Fruit fly (Drosophila melanogaster) whole organism, embryonic: ENCODE data around the gene CG31680.

Experiments used
- Bdp1 ChIP-seq: fragments of 200-800 bp; sonication (Bioruptor generic); optimal IDR thresholded peaks from 3 replicates; lab custom pipeline; 2016; ENCODE audit warnings: missing biosample characterization, missing genetic modification characterization
- C15 ChIP-seq: fragments of 200-800 bp; sonication (Bioruptor generic); IDR thresholded peaks from 3 replicates; pipeline ENCODE4 v1.3.6; 2022; ENCODE audit warnings: missing biosample characterization, missing genetic modification characterization
- CG10462 ChIP-seq: fragments of 200-800 bp; sonication (Bioruptor generic); optimal IDR thresholded peaks from 2 replicates; lab custom pipeline; 2016; ENCODE audit warnings: missing biosample characterization, missing genetic modification characterization
- CG10543 ChIP-seq: fragments of 200-800 bp; sonication (Bioruptor generic); optimal IDR thresholded peaks from 3 replicates; lab custom pipeline; 2017; ENCODE audit warnings: missing biosample characterization, mild to moderate bottlenecking, missing genetic modification characterization, moderate library complexity
- CG10654 ChIP-seq: fragments of 200-800 bp; sonication (Bioruptor generic); optimal IDR thresholded peaks from 2 replicates; lab custom pipeline; 2016; ENCODE audit warnings: missing biosample characterization, missing genetic modification characterization
- CG10959 ChIP-seq: fragments of 200-800 bp; sonication (Bioruptor generic); IDR thresholded peaks from 2 replicates; pipeline ENCODE4 v1.3.6; 2022; ENCODE audit warnings: missing biosample characterization, missing genetic modification characterization
- CG12744 ChIP-seq: fragments of 200-800 bp; sonication (Bioruptor generic); optimal IDR thresholded peaks from 2 replicates; lab custom pipeline; 2016; ENCODE audit warnings: missing biosample characterization, missing genetic modification characterization
- CG14050 ChIP-seq: fragments of 200-800 bp; sonication (Bioruptor generic); IDR thresholded peaks from 3 replicates; pipeline ENCODE4 v1.3.6; 2022; ENCODE audit warnings: missing biosample characterization, missing genetic modification characterization
- CG16813 ChIP-seq: fragments of 200-800 bp; sonication (Bioruptor generic); IDR thresholded peaks from 3 replicates; pipeline ENCODE4 v1.3.6; 2022; ENCODE audit warnings: missing biosample characterization, missing genetic modification characterization; ENCODE audit not compliant: partially characterized antibody
- CG17186 ChIP-seq: fragments of 200-800 bp; sonication (Bioruptor generic); optimal IDR thresholded peaks from 3 replicates; lab custom pipeline; 2017; ENCODE audit warnings: missing biosample characterization, missing genetic modification reagents, missing genetic modification characterization
- CG17912 ChIP-seq: fragments of 200-800 bp; sonication (Bioruptor generic); optimal IDR thresholded peaks from 2 replicates; lab custom pipeline; 2018; ENCODE audit warnings: missing biosample characterization, mild to moderate bottlenecking, missing genetic modification characterization
- CG2678 ChIP-seq: fragments of 200-800 bp; sonication (Bioruptor generic); optimal IDR thresholded peaks from 3 replicates; lab custom pipeline; 2019; ENCODE audit warnings: missing biosample characterization, mild to moderate bottlenecking, missing genetic modification characterization, moderate library complexity
- CG31388 ChIP-seq: fragments of 200-800 bp; sonication (Bioruptor generic); optimal IDR thresholded peaks from 2 replicates; lab custom pipeline; 2016; ENCODE audit warnings: missing biosample characterization, missing genetic modification characterization
- CG3407 ChIP-seq: fragments of 200-800 bp; sonication (Bioruptor generic); optimal IDR thresholded peaks from 2 replicates; lab custom pipeline; 2018; ENCODE audit warnings: missing biosample characterization, mild to moderate bottlenecking, missing genetic modification characterization
- CG34422 ChIP-seq: fragments of 200-800 bp; sonication (Bioruptor generic); IDR thresholded peaks from 3 replicates; pipeline ENCODE4 v1.3.6; 2022; ENCODE audit warnings: missing biosample characterization, missing genetic modification characterization
- CG4707 ChIP-seq: fragments of 200-800 bp; sonication (Bioruptor generic); optimal IDR thresholded peaks from 2 replicates; lab custom pipeline; 2018; ENCODE audit warnings: missing biosample characterization, mild to moderate bottlenecking, missing genetic modification characterization, moderate library complexity
- CG5180 ChIP-seq: fragments of 200-800 bp; sonication (Bioruptor generic); optimal IDR thresholded peaks from 3 replicates; lab custom pipeline; 2017; ENCODE audit warnings: missing biosample characterization, missing genetic modification characterization, mild to moderate bottlenecking, moderate library complexity, missing genetic modification reagents
- CG7556 ChIP-seq: fragments of 200-800 bp; sonication (Bioruptor generic); optimal IDR thresholded peaks from 2 replicates; lab custom pipeline; 2017; ENCODE audit warnings: missing biosample characterization, mild to moderate bottlenecking, missing genetic modification characterization
- CG8478 ChIP-seq: fragments of >200 bp; optimal IDR thresholded peaks from 2 replicates; lab custom pipeline; 2018
- CG8765 ChIP-seq: fragments of 200-800 bp; sonication (Bioruptor generic); IDR thresholded peaks from 2 replicates; pipeline ENCODE4 v1.3.6; 2022; ENCODE audit warnings: missing biosample characterization, missing genetic modification characterization
- CG8924 ChIP-seq: fragments of 200-800 bp; optimal IDR thresholded peaks from 3 replicates; lab custom pipeline; 2019; ENCODE audit warnings: missing biosample characterization, mild to moderate bottlenecking, missing genetic modification characterization, moderate library complexity
- CG9215 ChIP-seq: fragments of 200-800 bp; sonication (Bioruptor generic); IDR thresholded peaks from 2 replicates; pipeline ENCODE4 v1.3.6; 2022; ENCODE audit warnings: missing biosample characterization, missing genetic modification characterization
- CG9932 ChIP-seq: fragments of 200-800 bp; sonication (Bioruptor generic); IDR thresholded peaks from 2 replicates; pipeline ENCODE4 v1.3.6; 2022; ENCODE audit warnings: missing biosample characterization, missing genetic modification characterization
- Dip3 ChIP-seq: fragments of 200-800 bp; sonication (Bioruptor generic); optimal IDR thresholded peaks from 3 replicates; lab custom pipeline; 2016; ENCODE audit warnings: missing biosample characterization, missing genetic modification characterization
- Elba2 ChIP-seq: fragments of 200-800 bp; sonication (Bioruptor generic); optimal IDR thresholded peaks from 3 replicates; lab custom pipeline; 2016; ENCODE audit warnings: missing biosample characterization, missing genetic modification characterization
- H2.0 ChIP-seq: fragments of 200-800 bp; sonication (Bioruptor generic); IDR thresholded peaks from 2 replicates; pipeline ENCODE4 v1.3.6; 2022; ENCODE audit warnings: missing biosample characterization, missing genetic modification characterization
- HLH4C ChIP-seq: fragments of 200-800 bp; sonication (Bioruptor generic); IDR thresholded peaks from 3 replicates; pipeline ENCODE4 v1.3.6; 2022; ENCODE audit warnings: missing biosample characterization, missing genetic modification characterization; ENCODE audit not compliant: partially characterized antibody
- Hey ChIP-seq: fragments of 200-800 bp; sonication (Bioruptor generic); optimal IDR thresholded peaks from 3 replicates; lab custom pipeline; 2018; ENCODE audit warnings: missing biosample characterization, mild to moderate bottlenecking, missing genetic modification characterization
- Hmr ChIP-seq: fragments of 200-800 bp; sonication (Bioruptor generic); optimal IDR thresholded peaks from 3 replicates; lab custom pipeline; 2017; ENCODE audit warnings: mild to moderate bottlenecking, missing biosample characterization, missing genetic modification reagents, missing genetic modification characterization
- Lpt ChIP-seq: fragments of >200 bp; optimal IDR thresholded peaks from 2 replicates; lab custom pipeline; 2018; ENCODE audit warnings: missing biosample characterization, missing genetic modification characterization
- MTF-1 ChIP-seq: fragments of 200-800 bp; sonication (Bioruptor generic); optimal IDR thresholded peaks from 2 replicates; lab custom pipeline; 2018; ENCODE audit warnings: missing biosample characterization, mild to moderate bottlenecking, missing genetic modification characterization, borderline replicate concordance
- NC2α ChIP-seq: fragments of 200-800 bp; sonication (Bioruptor generic); optimal IDR thresholded peaks from 2 replicates; lab custom pipeline; 2016; ENCODE audit warnings: missing biosample characterization, missing genetic modification characterization
- PHDP ChIP-seq: fragments of 200-800 bp; sonication (Bioruptor generic); optimal IDR thresholded peaks from 3 replicates; lab custom pipeline; 2018; ENCODE audit warnings: missing biosample characterization, mild to moderate bottlenecking, missing genetic modification characterization, moderate library complexity
- Side ChIP-seq: fragments of 200-800 bp; sonication (Bioruptor generic); optimal IDR thresholded peaks from 2 replicates; lab custom pipeline; 2016; ENCODE audit warnings: missing biosample characterization, missing genetic modification characterization
- Trl ChIP-seq, 3 experiments: fragments of >200 bp in 2 of 3; fragments of 200-800 bp in 1 of 3; sonication (Bioruptor generic) in 1 of 3; optimal IDR thresholded peaks; 2 replicates in 1 of 3; 3 replicates in 2 of 3; lab custom pipeline; 2016 to 2017; ENCODE audit warnings: missing biosample characterization in 1 of 3, missing genetic modification characterization in 1 of 3
- Vsx1 ChIP-seq: fragments of 200-800 bp; sonication (Bioruptor generic); optimal IDR thresholded peaks from 2 replicates; lab custom pipeline; 2017; ENCODE audit warnings: missing biosample characterization, mild to moderate bottlenecking, missing genetic modification characterization, missing genetic modification reagents
- amos ChIP-seq: fragments of 200-800 bp; sonication (Bioruptor generic); IDR thresholded peaks from 2 replicates; pipeline ENCODE4 v1.3.6; 2022; ENCODE audit warnings: missing biosample characterization, missing genetic modification characterization; ENCODE audit not compliant: partially characterized antibody
- ase ChIP-seq: fragments of 200-800 bp; sonication (Bioruptor generic); IDR thresholded peaks from 3 replicates; pipeline ENCODE4 v1.3.6; 2022; ENCODE audit warnings: missing biosample characterization, missing genetic modification characterization
- br ChIP-seq: fragments of >200 bp; optimal IDR thresholded peaks from 2 replicates; lab custom pipeline; 2017
- corto ChIP-seq: fragments of 200-800 bp; sonication (Bioruptor generic); optimal IDR thresholded peaks from 2 replicates; lab custom pipeline; 2016; ENCODE audit warnings: missing biosample characterization, mild to moderate bottlenecking, missing genetic modification characterization, moderate library complexity
- exex ChIP-seq: fragments of 200-800 bp; sonication (Bioruptor generic); optimal IDR thresholded peaks from 4 replicates; lab custom pipeline; 2018; ENCODE audit warnings: missing biosample characterization, mild to moderate bottlenecking, missing genetic modification characterization, moderate library complexity
- fd102C ChIP-seq: fragments of 200-800 bp; sonication (Bioruptor generic); optimal IDR thresholded peaks from 2 replicates; lab custom pipeline; 2018; ENCODE audit warnings: missing biosample characterization, mild to moderate bottlenecking, missing genetic modification characterization, moderate library complexity
- fu2 ChIP-seq: fragments of 200-800 bp; sonication (Bioruptor generic); optimal IDR thresholded peaks from 2 replicates; lab custom pipeline; 2016; ENCODE audit warnings: missing biosample characterization, missing genetic modification characterization
- gsb-n ChIP-seq: fragments of 200-800 bp; sonication (Bioruptor generic); optimal IDR thresholded peaks from 3 replicates; lab custom pipeline; 2018; ENCODE audit warnings: missing biosample characterization, mild to moderate bottlenecking, missing genetic modification characterization
- her ChIP-seq: fragments of 200-800 bp; sonication (Bioruptor generic); optimal IDR thresholded peaks from 2 replicates; lab custom pipeline; 2016; ENCODE audit warnings: missing biosample characterization, missing genetic modification characterization
- lmd ChIP-seq: fragments of 200-800 bp; sonication (Bioruptor generic); IDR thresholded peaks from 2 replicates; pipeline ENCODE4 v1.3.6; 2022; ENCODE audit warnings: missing biosample characterization, missing genetic modification characterization
- repo ChIP-seq: fragments of 200-800 bp; sonication (Bioruptor generic); optimal IDR thresholded peaks from 2 replicates; lab custom pipeline; 2016; ENCODE audit warnings: missing biosample characterization, missing genetic modification characterization
- row ChIP-seq: fragments of 200-800 bp; sonication (Bioruptor generic); IDR thresholded peaks from 3 replicates; pipeline ENCODE4 v1.3.6; 2022; ENCODE audit warnings: missing biosample characterization, missing genetic modification characterization
- seq ChIP-seq: fragments of 200-800 bp; sonication (Bioruptor generic); IDR thresholded peaks from 2 replicates; pipeline ENCODE4 v1.3.6; 2022; ENCODE audit warnings: missing biosample characterization, missing genetic modification characterization
- toy ChIP-seq: fragments of 200-800 bp; sonication (Bioruptor generic); IDR thresholded peaks from 2 replicates; pipeline ENCODE4 v1.3.6; 2022; ENCODE audit warnings: missing biosample characterization, missing genetic modification characterization
- tup ChIP-seq: fragments of 200-800 bp; sonication (Bioruptor generic); optimal IDR thresholded peaks from 2 replicates; lab custom pipeline; 2016; ENCODE audit warnings: missing biosample characterization, mild to moderate bottlenecking, missing genetic modification characterization, moderate library complexity

CG31680 gene

dm6 chr2L:20645394-20645869 is 5.5 kb downstream of the CG31680 start, which contains the start of the genes phr6-4 and CG2608 (continued):
- TF ChIP-seq CG9932 (GFP tag; lab: Robert Waterston, UW) (peak; percentile 92), CG4707 (GFP tag; lab: Kevin White, UChicago) (peak; percentile 66), CG3407 (GFP tag; lab: Kevin White, UChicago) (peak; percentile 84), CG16813 (GFP tag; lab: Robert Waterston, UW) (no peak), Dip3 (GFP tag; lab: Kevin White, UChicago) (peak; percentile 89), Lpt (GFP tag; lab: Kevin White, UChicago) (no peak), amos (GFP tag; lab: Robert Waterston, UW) (no peak), PHDP (tag; lab: Kevin White, UChicago) (peak; percentile 96), fu2 (peak; percentile 87), HLH4C (GFP tag; lab: Robert Waterston, UW) (no peak), CG17912 (GFP tag; lab: Kevin White, UChicago) (no peak), toy (GFP tag; lab: Robert Waterston, UW) (peak; percentile 64), H2.0 (peak; percentile 73), exex (tag; lab: Kevin White, UChicago) (peak; percentile 68), repo (GFP tag; lab: Kevin White, UChicago) (peak; percentile 66), Bdp1 (GFP tag; lab: Kevin White, UChicago) (peak; percentile 79), fd102C (GFP tag; lab: Kevin White, UChicago) (no peak), CG12744 (GFP tag; lab: Kevin White, UChicago) (peak; percentile 66), Side (GFP tag; lab: Kevin White, UChicago) (peak; percentile 73), CG10543 (peak; percentile 87), CG5180 (peak; percentile 71), CG8765 (peak; percentile 80; the same call in 1 of the 2 replicates), row (GFP tag; lab: Robert Waterston, UW) (peak; percentile 94), CG10654 (GFP tag; lab: Kevin White, UChicago) (peak; percentile 89), CG7556 (GFP tag; lab: Kevin White, UChicago) (peak; percentile 95), CG10959 (GFP tag; lab: Robert Waterston, UW) (peak; percentile 63), Vsx1 (GFP tag; lab: Kevin White, UChicago) (peak; percentile 84), CG2678 (tag; lab: Kevin White, UChicago) (peak; percentile 96), br (lab: Kevin White, UChicago) (no peak), CG9215 (GFP tag; lab: Robert Waterston, UW) (peak; percentile 86), NC2α (peak; percentile 67), her (GFP tag; lab: Kevin White, UChicago) (peak; percentile 65), CG17186 (peak; percentile 44), ase (peak; percentile 77), CG8478 (no peak), CG31388 (GFP tag; lab: Kevin White, UChicago) (peak; percentile 69), Hey (tag; lab: Kevin White, UChicago) (no peak), seq (GFP tag; lab: Robert Waterston, UW) (peak; percentile 86), C15 (GFP tag; lab: Robert Waterston, UW) (peak; percentile 69; the same call in 1 of the 3 replicates), Trl (optimal IDR thresholded peaks at IDR 0.05; lab: Kevin White, UChicago) (no peak), Trl (GFP tag; optimal IDR thresholded peaks at IDR 0.05; lab: Kevin White, UChicago) (peak; percentile 86), Hmr (peak; percentile 95), lmd (GFP tag; lab: Robert Waterston, UW) (peak; percentile 90), CG8924 (tag; lab: Kevin White, UChicago) (peak; percentile 94), tup (GFP tag; lab: Kevin White, UChicago) (peak; percentile 76), MTF-1 (GFP tag; lab: Kevin White, UChicago) (peak; percentile 56), CG14050 (peak; percentile 80), CG10462 (peak; percentile 84), gsb-n (tag; lab: Kevin White, UChicago) (peak; percentile 90), Elba2 (GFP tag; lab: Kevin White, UChicago) (no peak), CG34422 (GFP tag; lab: Robert Waterston, UW) (peak; percentile 73; the same call in 1 of the 3 replicates), corto (GFP tag; lab: Kevin White, UChicago) (peak; percentile 66)
